Fruit fly (Drosophila melanogaster) whole organism, adult: ENCODE results near the gene rost.

Source experiments
- CG12768 ChIP-seq: fragments of 200-800 bp; sonication (Bioruptor generic); optimal IDR thresholded peaks from 2 replicates; lab custom pipeline; 2017; ENCODE audit warnings: missing biosample characterization, missing genetic modification characterization, mild to moderate bottlenecking, moderate library complexity, missing genetic modification reagents
- CG14711 ChIP-seq: fragments of 200-800 bp; sonication (Bioruptor generic); optimal IDR thresholded peaks from 2 replicates; lab custom pipeline; 2018; ENCODE audit warnings: missing biosample characterization, mild to moderate bottlenecking, missing genetic modification characterization, moderate library complexity
- CG1620 ChIP-seq: fragments of 200-800 bp; sonication (Bioruptor generic); optimal IDR thresholded peaks from 2 replicates; lab custom pipeline; 2016; ENCODE audit warnings: missing biosample characterization, missing genetic modification characterization
- CG33017 ChIP-seq: fragments of 200-800 bp; sonication (Bioruptor generic); optimal IDR thresholded peaks from 2 replicates; lab custom pipeline; 2018; ENCODE audit warnings: missing biosample characterization, mild to moderate bottlenecking, missing genetic modification characterization, moderate library complexity
- CG5204 ChIP-seq: fragments of 200-800 bp; sonication (Bioruptor generic); optimal IDR thresholded peaks from 2 replicates; lab custom pipeline; 2016; ENCODE audit warnings: missing biosample characterization, missing genetic modification characterization
- Clk ChIP-seq: fragments of 200-800 bp; sonication (Bioruptor generic); optimal IDR thresholded peaks from 2 replicates; lab custom pipeline; 2017; ENCODE audit warnings: missing biosample characterization, missing genetic modification characterization
- Crg-1 ChIP-seq: fragments of 200-800 bp; sonication (Bioruptor generic); optimal IDR thresholded peaks from 2 replicates; lab custom pipeline; 2016; ENCODE audit warnings: missing biosample characterization, missing genetic modification characterization
- Mnt ChIP-seq: fragments of 200-800 bp; sonication (Bioruptor generic); optimal IDR thresholded peaks from 2 replicates; lab custom pipeline; 2016; ENCODE audit warnings: missing biosample characterization, mild to moderate bottlenecking, missing genetic modification characterization
- bab1 ChIP-seq: fragments of 200-800 bp; sonication (Bioruptor generic); optimal IDR thresholded peaks from 3 replicates; lab custom pipeline; 2019; ENCODE audit warnings: missing biosample characterization, mild to moderate bottlenecking, missing genetic modification characterization, moderate library complexity
- cnc ChIP-seq, 2 experiments: fragments of >200 bp; optimal IDR thresholded peaks; 2 replicates each; lab custom pipeline; 2017
- kay ChIP-seq: fragments of 200-800 bp; sonication (Bioruptor generic); peaks from one replicate; lab custom pipeline; 2016; ENCODE audit warnings: missing biosample characterization, missing genetic modification characterization, borderline replicate concordance
- ovo ChIP-seq: fragments of 200-800 bp; sonication (Bioruptor generic); optimal IDR thresholded peaks from 2 replicates; lab custom pipeline; 2016; ENCODE audit warnings: missing biosample characterization, missing genetic modification characterization

DNA sequence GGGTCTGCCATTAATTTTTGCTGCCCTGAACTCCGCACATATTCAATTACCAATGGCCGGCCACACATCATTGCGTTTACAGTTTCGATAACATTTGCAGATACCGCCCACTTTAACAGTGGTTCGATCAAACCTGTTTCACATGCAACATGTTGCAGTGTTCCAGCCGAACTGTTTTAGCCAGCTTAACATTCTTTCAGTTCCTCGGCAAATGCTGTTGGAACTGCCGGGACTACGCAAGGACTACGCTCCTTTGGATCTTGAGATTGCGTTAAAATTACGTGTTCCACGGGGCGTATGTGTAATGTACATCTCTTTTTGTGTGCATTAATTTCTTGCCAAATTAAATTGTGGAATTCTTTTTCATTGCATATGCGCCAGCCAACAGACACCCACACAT, 30.1 kb upstream of the rost start:
- TF ChIP-seq Clk (GFP tag; lab: Kevin White, UChicago) (no peak), ovo (GFP tag; lab: Kevin White, UChicago) (no peak), cnc (optimal IDR thresholded peaks at IDR 0.05; lab: Kevin White, UChicago) (no peak), kay (GFP tag; lab: Kevin White, UChicago) (no peak), CG5204 (GFP tag; lab: Kevin White, UChicago) (no peak), CG1620 (GFP tag; lab: Kevin White, UChicago) (no peak), CG14711 (no peak), CG12768 (GFP tag; lab: Kevin White, UChicago) (no peak), Crg-1 (GFP tag; lab: Kevin White, UChicago) (no peak), Mnt (GFP tag; lab: Kevin White, UChicago) (no peak), CG33017 (tag; lab: Kevin White, UChicago) (no peak), bab1 (no peak)
